Fruit fly (Drosophila melanogaster) whole organism, wandering third instar larva: ENCODE data around the gene Kap-alpha3.

Experiments
- Abd-B ChIP-seq: fragments of >200 bp; optimal IDR thresholded peaks from 2 replicates; lab custom pipeline; 2017; ENCODE audit warnings: missing biosample characterization, missing genetic modification characterization
- Hnf4 ChIP-seq: fragments of 200-800 bp; sonication (Bioruptor generic); optimal IDR thresholded peaks from 2 replicates; lab custom pipeline; 2016; ENCODE audit warnings: missing biosample characterization, mild to moderate bottlenecking, missing genetic modification characterization
- Hr78 ChIP-seq: fragments of >200 bp; optimal IDR thresholded peaks from 2 replicates; lab custom pipeline; 2017; ENCODE audit warnings: missing biosample characterization, missing genetic modification characterization
- Vsx2 ChIP-seq: fragments of 200-300, 225-300 bp; sonication (Bioruptor generic); optimal IDR thresholded peaks from 2 replicates; lab custom pipeline; 2018; ENCODE audit warnings: missing biosample characterization, missing genetic modification characterization; ENCODE audit not compliant: partially characterized antibody
- br ChIP-seq: fragments of 200-800 bp; sonication (Bioruptor generic); optimal IDR thresholded peaks from 2 replicates; lab custom pipeline; 2016; ENCODE audit warnings: missing biosample characterization, missing genetic modification characterization
- brk ChIP-seq: fragments of 200-800 bp; sonication (Bioruptor generic); optimal IDR thresholded peaks from 2 replicates; lab custom pipeline; 2016; ENCODE audit warnings: missing biosample characterization, mild to moderate bottlenecking, missing genetic modification characterization
- dl ChIP-seq, 2 experiments: fragments of 175-275, 200-275 bp in 1 of 2; fragments of 200-275 bp in 1 of 2; sonication (Bioruptor generic); optimal IDR thresholded peaks; lab custom pipeline; 2018; ENCODE audit warnings: mild to moderate bottlenecking in 2 of 2, missing biosample characterization in 2 of 2, missing genetic modification characterization in 2 of 2, moderate library complexity in 2 of 2; ENCODE audit not compliant: partially characterized antibody in 2 of 2, insufficient read depth in 1 of 2
- h ChIP-seq: fragments of 200-800 bp; sonication (Bioruptor generic); optimal IDR thresholded peaks from 3 replicates; lab custom pipeline; 2016; ENCODE audit warnings: missing biosample characterization, mild to moderate bottlenecking, missing genetic modification characterization
- lola ChIP-seq: fragments of >200 bp; optimal IDR thresholded peaks from 2 replicates; lab custom pipeline; 2017; ENCODE audit warnings: missing biosample characterization, missing genetic modification characterization
- pan ChIP-seq: fragments of >200 bp; optimal IDR thresholded peaks from 2 replicates; lab custom pipeline; 2017
- rgr ChIP-seq: fragments of 200-800 bp; sonication (Bioruptor generic); optimal IDR thresholded peaks from 3 replicates; lab custom pipeline; 2016; ENCODE audit warnings: missing biosample characterization, mild to moderate bottlenecking, missing genetic modification characterization
- usp ChIP-seq: fragments of >200 bp; optimal IDR thresholded peaks from 2 replicates; lab custom pipeline; 2017; ENCODE audit warnings: missing biosample characterization, missing genetic modification characterization

DNA sequence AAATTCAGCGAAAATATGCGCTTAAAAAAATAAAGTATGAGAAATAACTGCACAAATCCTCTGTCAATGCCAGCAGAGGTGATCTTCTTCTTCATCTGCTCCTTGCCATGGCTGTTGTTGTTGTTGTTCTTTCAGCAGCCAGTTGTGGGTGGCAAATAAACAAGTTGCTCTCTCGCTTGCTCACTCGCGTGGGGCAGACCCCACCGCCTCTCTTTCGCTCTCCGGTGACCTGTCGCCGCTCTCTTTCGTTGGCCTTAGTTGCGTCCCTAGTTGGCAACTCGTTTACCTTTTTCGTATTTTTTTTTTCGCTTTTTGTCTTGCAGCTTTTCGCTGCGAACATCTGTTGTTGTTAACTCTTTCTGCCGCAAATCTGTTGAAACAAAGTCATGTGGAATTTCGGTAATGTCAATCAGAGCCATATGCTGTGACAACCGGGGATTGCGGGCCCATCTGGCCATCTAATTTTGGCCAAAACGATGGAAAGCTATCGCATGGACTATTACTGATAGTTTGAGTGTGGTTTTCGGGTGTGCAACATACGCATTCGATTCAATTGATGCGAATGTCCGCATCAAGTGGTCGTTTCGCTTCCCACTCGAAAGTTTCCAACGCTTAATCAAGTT is 42.8 kb downstream of the Kap-alpha3 start:
- TF ChIP-seq rgr (GFP tag; lab: Kevin White, UChicago) = no peak
- no peak for TF ChIP-seq h
- TF ChIP-seq lola (GFP tag; lab: Kevin White, UChicago) = no peak
- no peak for TF ChIP-seq brk (GFP tag; lab: Kevin White, UChicago)
- TF ChIP-seq Vsx2 (GFP tag; lab: Kevin White, UChicago) = peak; percentile 36
- TF ChIP-seq Abd-B (GFP tag; lab: Kevin White, UChicago) = no peak
- TF ChIP-seq dl (GFP tag; optimal IDR thresholded peaks at IDR 0.05; lab: Kevin White, UChicago; ENCODE audit: insufficient read depth in 1 of 2, partially characterized antibody in 2 of 2) = peak; percentile 80 to 85
- no peak for TF ChIP-seq br (GFP tag; lab: Kevin White, UChicago)
- TF ChIP-seq pan (lab: Kevin White, UChicago) = no peak
- no peak for TF ChIP-seq usp
- no peak for TF ChIP-seq Hnf4 (GFP tag; lab: Kevin White, UChicago)
- TF ChIP-seq Hr78 (GFP tag; lab: Kevin White, UChicago) = no peak
